Worm (Caenorhabditis elegans) whole organism, midembryonic: ENCODE results near the gene cpr-6.

Experiments
- cog-1 ChIP-seq: sonication (generic microtip); optimal IDR thresholded peaks from 2 replicates; lab custom pipeline; 2016; ENCODE audit warnings: missing genetic modification characterization, missing compliant biosample characterization
- flt-1 ChIP-seq: fragments of 200-800 bp; sonication (Bioruptor generic); IDR thresholded peaks from 2 replicates; pipeline ENCODE4 v1.3.6; 2022; ENCODE audit warnings: missing genetic modification characterization, missing compliant biosample characterization
- klf-2 ChIP-seq: fragments of 200-800 bp; sonication (Bioruptor generic); conservative IDR thresholded peaks from 2 replicates; pipeline ENCODE4 v1.3.6; 2022; ENCODE audit warnings: missing genetic modification reagents, missing genetic modification characterization, missing compliant biosample characterization
- med-1 ChIP-seq: sonication (generic microtip); optimal IDR thresholded peaks from 2 replicates; lab custom pipeline; 2017; ENCODE audit warnings: missing genetic modification characterization, mild to moderate bottlenecking, missing compliant biosample characterization, antibody characterized with exemption, missing genetic modification reagents; ENCODE audit not compliant: insufficient read depth
- tab-1 ChIP-seq: fragments of 200-800 bp; sonication (Bioruptor generic); IDR thresholded peaks from 2 replicates; pipeline ENCODE4 v1.3.6; 2022; ENCODE audit warnings: missing genetic modification characterization, missing compliant biosample characterization
- ztf-29 ChIP-seq: fragments of 200-800 bp; sonication (Bioruptor generic); IDR thresholded peaks from 2 replicates; pipeline ENCODE4 v1.3.6; 2022; ENCODE audit warnings: missing genetic modification reagents, missing genetic modification characterization, missing compliant biosample characterization

DNA sequence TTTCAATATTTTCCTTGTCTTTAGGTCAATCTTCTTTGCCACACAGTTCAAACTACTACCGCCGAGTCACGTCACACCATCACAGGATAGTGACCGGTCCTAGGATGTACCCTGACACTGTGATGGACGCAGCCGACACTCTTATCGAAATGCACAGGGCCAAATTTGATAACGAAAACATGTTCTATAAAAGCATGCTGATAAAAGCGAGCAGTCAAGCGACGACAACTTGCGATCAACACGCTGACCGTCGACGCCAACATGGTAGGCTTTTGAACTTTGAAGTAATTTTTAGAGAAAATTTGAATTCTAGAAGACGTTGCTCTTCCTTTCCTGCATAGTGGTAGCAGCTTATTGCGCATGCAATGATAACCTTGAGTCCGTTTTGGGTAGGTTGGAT lies at the start of gene cpr-6:
- no peak for TF ChIP-seq tab-1 (GFP tag; lab: Robert Waterston, UW)
- TF ChIP-seq klf-2 (GFP tag; lab: Robert Waterston, UW): no peak
- no peak for TF ChIP-seq med-1 (GFP tag; lab: Kevin White, UChicago)
- TF ChIP-seq ztf-29 (GFP tag; lab: Robert Waterston, UW): no peak
- no peak for TF ChIP-seq cog-1
- TF ChIP-seq flt-1 (GFP tag; lab: Robert Waterston, UW): no peak
